Worm (Caenorhabditis elegans) whole organism, late embryonic: ENCODE results near the gene sox-2.

Experiments used
- F13H6.1 ChIP-seq: sonication (generic microtip); optimal IDR thresholded peaks from 2 replicates; lab custom pipeline; 2016; ENCODE audit warnings: missing genetic modification characterization, missing compliant biosample characterization
- K09A11.1 ChIP-seq: sonication (generic microtip); optimal IDR thresholded peaks from 2 replicates; lab custom pipeline; 2017; ENCODE audit warnings: antibody characterized with exemption, mild to moderate bottlenecking, missing genetic modification characterization, missing compliant biosample characterization; ENCODE audit not compliant: insufficient read depth
- ahr-1 ChIP-seq: sonication (generic microtip); optimal IDR thresholded peaks from 2 replicates; lab custom pipeline; 2016; ENCODE audit warnings: missing genetic modification characterization, missing compliant biosample characterization
- ceh-18 ChIP-seq: sonication (generic microtip); optimal IDR thresholded peaks from 2 replicates; lab custom pipeline; 2016; ENCODE audit warnings: missing genetic modification characterization, missing compliant biosample characterization
- ceh-2 ChIP-seq: sonication (generic microtip); optimal IDR thresholded peaks from 2 replicates; lab custom pipeline; 2016; ENCODE audit warnings: missing genotype, missing genetic modification characterization, missing compliant biosample characterization
- ceh-22 ChIP-seq: sonication (generic microtip); optimal IDR thresholded peaks from 2 replicates; lab custom pipeline; 2017; ENCODE audit warnings: missing biosample characterization, missing genetic modification characterization
- ceh-30 ChIP-seq: fragments of 150-350 bp; optimal IDR thresholded peaks from 2 replicates; lab custom pipeline; 2014; ENCODE audit warnings: missing biosample characterization, missing genetic modification characterization
- ceh-31 ChIP-seq: sonication (generic microtip); optimal IDR thresholded peaks from 2 replicates; lab custom pipeline; 2016; ENCODE audit warnings: missing genetic modification characterization, missing compliant biosample characterization
- ceh-34 ChIP-seq: sonication (generic microtip); optimal IDR thresholded peaks from 2 replicates; lab custom pipeline; 2016; ENCODE audit warnings: mild to moderate bottlenecking, missing genetic modification characterization, missing compliant biosample characterization
- ceh-48 ChIP-seq: sonication (generic microtip); optimal IDR thresholded peaks from 2 replicates; lab custom pipeline; 2016; ENCODE audit warnings: missing genetic modification characterization, inconsistent platforms, missing compliant biosample characterization
- ceh-9 ChIP-seq: sonication (generic microtip); optimal IDR thresholded peaks from 2 replicates; lab custom pipeline; 2016; ENCODE audit warnings: mild to moderate bottlenecking, missing genetic modification characterization, inconsistent platforms, missing compliant biosample characterization
- dmd-4 ChIP-seq: sonication (generic microtip); optimal IDR thresholded peaks from 2 replicates; lab custom pipeline; 2016; ENCODE audit warnings: borderline replicate concordance, missing genetic modification characterization, missing compliant biosample characterization
- dve-1 ChIP-seq: sonication (generic microtip); optimal IDR thresholded peaks from 2 replicates; lab custom pipeline; 2017; ENCODE audit warnings: antibody characterized with exemption, mild to moderate bottlenecking, missing genetic modification characterization, missing compliant biosample characterization
- elt-2 ChIP-seq: sonication (generic microtip); optimal IDR thresholded peaks from 2 replicates; lab custom pipeline; 2016; ENCODE audit warnings: missing genetic modification reagents, missing genetic modification characterization, missing compliant biosample characterization
- elt-4 ChIP-seq: sonication (generic microtip); optimal IDR thresholded peaks from 2 replicates; lab custom pipeline; 2016; ENCODE audit warnings: missing genetic modification characterization, missing compliant biosample characterization
- eyg-1 ChIP-seq: sonication (generic microtip); optimal IDR thresholded peaks from 2 replicates; lab custom pipeline; 2016; ENCODE audit warnings: missing genotype, missing genetic modification characterization, missing compliant biosample characterization
- fkh-6 ChIP-seq: sonication (generic microtip); optimal IDR thresholded peaks from 2 replicates; lab custom pipeline; 2016; ENCODE audit warnings: missing genetic modification characterization, missing compliant biosample characterization
- hlh-13 ChIP-seq: fragments of 200-800 bp; sonication (Bioruptor generic); optimal IDR thresholded peaks from 2 replicates; lab custom pipeline; 2018; ENCODE audit warnings: mild to moderate bottlenecking, missing genetic modification characterization, missing compliant biosample characterization
- hlh-8 ChIP-seq: sonication (generic microtip); optimal IDR thresholded peaks from 2 replicates; lab custom pipeline; 2016; ENCODE audit warnings: missing genotype, missing genetic modification characterization, missing compliant biosample characterization
- lin-11 ChIP-seq: fragments of 200-800 bp; sonication (Bioruptor generic); optimal IDR thresholded peaks from 2 replicates; lab custom pipeline; 2018; ENCODE audit warnings: mild to moderate bottlenecking, missing genetic modification characterization, missing compliant biosample characterization
- madf-2 ChIP-seq: sonication (generic microtip); optimal IDR thresholded peaks from 2 replicates; lab custom pipeline; 2017; ENCODE audit warnings: missing genetic modification characterization, missing compliant biosample characterization
- mec-3 ChIP-seq: sonication (generic microtip); optimal IDR thresholded peaks from 2 replicates; lab custom pipeline; 2016; ENCODE audit warnings: borderline replicate concordance, missing genetic modification characterization, missing compliant biosample characterization
- nfya-1 ChIP-seq: sonication (generic microtip); optimal IDR thresholded peaks from 2 replicates; lab custom pipeline; 2017; ENCODE audit warnings: missing genetic modification characterization, mild to moderate bottlenecking, missing compliant biosample characterization, antibody characterized with exemption, moderate library complexity
- npax-4 ChIP-seq: sonication (generic microtip); optimal IDR thresholded peaks from 2 replicates; lab custom pipeline; 2016; ENCODE audit warnings: missing genetic modification characterization, missing compliant biosample characterization
- pha-2 ChIP-seq: sonication (generic microtip); optimal IDR thresholded peaks from 2 replicates; lab custom pipeline; 2017; ENCODE audit warnings: mild to moderate bottlenecking, missing genetic modification characterization, missing compliant biosample characterization
- ref-2 ChIP-seq: sonication (generic microtip); optimal IDR thresholded peaks from 2 replicates; lab custom pipeline; 2016; ENCODE audit warnings: missing genetic modification characterization, missing compliant biosample characterization
- sox-2 ChIP-seq: fragments of 200-800 bp; sonication (Bioruptor generic); IDR thresholded peaks from 2 replicates; pipeline ENCODE4 v1.3.6; 2022; ENCODE audit warnings: missing genetic modification reagents, missing genetic modification characterization, missing compliant biosample characterization
- sox-4 ChIP-seq: sonication (generic microtip); optimal IDR thresholded peaks from 2 replicates; lab custom pipeline; 2017; ENCODE audit warnings: mild to moderate bottlenecking, missing genetic modification characterization, inconsistent platforms, missing compliant biosample characterization
- unc-3 ChIP-seq, 2 experiments: fragments of 200-800 bp in 1 of 2; sonication (Bioruptor generic) in 1 of 2; sonication (generic microtip) in 1 of 2; conservative IDR thresholded peaks in 1 of 2; optimal IDR thresholded peaks in 1 of 2; 2 replicates each; pipeline versions ENCODE4 v1.3.6 to Lab custom; 2016 to 2022; ENCODE audit warnings: missing compliant biosample characterization in 2 of 2, missing genetic modification characterization in 2 of 2, missing genetic modification reagents in 1 of 2
- unc-42 ChIP-seq: sonication (generic microtip); optimal IDR thresholded peaks from 2 replicates; lab custom pipeline; 2016; ENCODE audit warnings: missing genotype, missing genetic modification characterization, missing compliant biosample characterization
- unc-55 ChIP-seq: sonication (generic microtip); optimal IDR thresholded peaks from 2 replicates; lab custom pipeline; 2017; ENCODE audit warnings: missing biosample characterization, missing genetic modification reagents, missing genetic modification characterization
- zip-5 ChIP-seq: sonication (generic microtip); optimal IDR thresholded peaks from 2 replicates; lab custom pipeline; 2016; ENCODE audit warnings: missing genetic modification characterization, missing compliant biosample characterization
- ztf-16 ChIP-seq: sonication (generic microtip); optimal IDR thresholded peaks from 2 replicates; lab custom pipeline; 2017; ENCODE audit warnings: missing genetic modification characterization, missing compliant biosample characterization

Gene sox-2

DNA sequence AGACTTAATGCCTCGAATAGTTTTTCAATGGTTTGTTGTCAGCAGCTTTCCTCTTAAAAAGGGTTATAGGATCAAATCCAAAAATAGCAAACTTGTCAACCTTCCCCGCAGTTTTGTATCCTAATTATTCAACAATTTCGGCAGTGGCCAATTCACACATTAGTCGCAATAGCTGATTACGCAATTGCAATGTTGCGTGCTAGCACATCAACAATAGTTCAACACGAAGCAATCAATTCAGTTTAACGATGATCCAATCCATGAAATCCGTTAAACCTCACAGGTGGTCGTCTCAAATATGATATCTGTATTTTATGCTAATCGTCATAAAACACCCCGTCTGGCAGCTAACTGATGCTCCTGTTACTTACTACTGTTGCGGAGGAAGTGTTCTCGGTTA lies 10.9 kb downstream of the sox-2 start:
- TF ChIP-seq ref-2 (tag; lab: Kevin White, UChicago) = no peak
- no peak for TF ChIP-seq elt-4
- no peak for TF ChIP-seq eyg-1 (tag; lab: Kevin White, UChicago)
- TF ChIP-seq madf-2 (tag; lab: Kevin White, UChicago) = no peak
- TF ChIP-seq ceh-18 (tag; lab: Kevin White, UChicago) = no peak
- no peak for TF ChIP-seq fkh-6 (tag; lab: Kevin White, UChicago)
- no peak for TF ChIP-seq elt-2 (tag; lab: Kevin White, UChicago)
- TF ChIP-seq npax-4 (tag; lab: Kevin White, UChicago) = no peak
- TF ChIP-seq, all 69 proteins: peak for 0

DNA sequence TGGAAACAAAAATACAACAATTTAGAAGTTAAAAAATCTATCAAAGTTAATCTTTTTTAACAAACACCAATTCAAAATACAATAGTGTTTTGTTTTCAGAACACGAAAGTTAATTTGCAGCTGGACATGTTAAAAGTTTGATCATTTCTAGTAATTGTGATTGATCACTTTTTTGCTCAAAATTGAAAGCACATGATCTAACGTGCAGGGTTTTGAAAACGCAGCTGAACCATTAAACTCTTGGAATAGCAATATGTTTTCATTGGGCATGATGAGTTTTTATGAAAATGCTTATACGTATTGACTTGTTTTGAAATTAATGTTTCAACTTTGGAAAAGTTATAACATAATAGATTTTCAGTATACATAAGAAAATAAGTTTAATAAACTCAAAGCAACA lies 16.2 kb downstream of the sox-2 start:
- TF ChIP-seq ceh-18 (tag; lab: Kevin White, UChicago) (no peak), ceh-9 (tag; lab: Kevin White, UChicago) (no peak), ceh-22 (no peak), hlh-13 (GFP tag; lab: Kevin White, UChicago) (no peak), dve-1 (tag; lab: Kevin White, UChicago) (no peak), K09A11.1 (tag; lab: Kevin White, UChicago) (no peak), unc-55 (no peak), ceh-30 (tag; lab: Kevin White, UChicago) (no peak), ahr-1 (tag; lab: Kevin White, UChicago) (no peak), dmd-4 (tag; lab: Kevin White, UChicago) (no peak), unc-42 (tag; lab: Kevin White, UChicago) (no peak), elt-4 (no peak), pha-2 (no peak), ceh-31 (tag; lab: Kevin White, UChicago) (no peak), ztf-16 (tag; lab: Kevin White, UChicago) (no peak), hlh-8 (no peak), sox-4 (tag; lab: Kevin White, UChicago) (no peak), mec-3 (tag; lab: Kevin White, UChicago) (no peak), sox-2 (no peak)

- TF ChIP-seq lin-11 (tag; lab: Kevin White, UChicago) (no peak), ceh-34 (tag; lab: Kevin White, UChicago) (no peak), ahr-1 (tag; lab: Kevin White, UChicago) (no peak), zip-5 (tag; lab: Kevin White, UChicago) (no peak), ceh-30 (tag; lab: Kevin White, UChicago) (no peak), ceh-48 (tag; lab: Kevin White, UChicago) (no peak), ceh-31 (tag; lab: Kevin White, UChicago) (no peak), sox-2 (no peak), unc-3 (GFP tag; conservative IDR thresholded peaks at IDR 0.05; lab: Robert Waterston, UW) (no peak), unc-3 (tag; optimal IDR thresholded peaks at IDR 0.05; lab: Kevin White, UChicago) (no peak), madf-2 (tag; lab: Kevin White, UChicago) (no peak), ceh-18 (tag; lab: Kevin White, UChicago) (no peak), ceh-2 (no peak), ref-2 (tag; lab: Kevin White, UChicago) (no peak), dmd-4 (tag; lab: Kevin White, UChicago) (no peak), mec-3 (tag; lab: Kevin White, UChicago) (no peak)
Observed at ce11 chrX:7446485-7446884, 17.1 kb downstream of the sox-2 start.

ce11 chrX:7445734-7446133 lies 17.8 kb downstream of the sox-2 start:
- TF ChIP-seq ceh-34 (tag; lab: Kevin White, UChicago) = no peak
- no peak for TF ChIP-seq dmd-4 (tag; lab: Kevin White, UChicago)
- TF ChIP-seq F13H6.1 = no peak
- peak; percentile 28 for TF ChIP-seq elt-2 (tag; lab: Kevin White, UChicago)
- TF ChIP-seq ztf-16 (tag; lab: Kevin White, UChicago) = no peak
- TF ChIP-seq elt-4 = no peak

ce11 chrX:7442477-7442876 lies 21.1 kb downstream of the sox-2 start, which contains the start of gene acl-12:
acl-12 (minus strand) TSS chrX:7442577.
- TF ChIP-seq ref-2 (tag; lab: Kevin White, UChicago) (peak; percentile 1), ceh-34 (tag; lab: Kevin White, UChicago) (no peak), nfya-1 (tag; lab: Kevin White, UChicago) (peak; percentile 15)
